Fruit fly (Drosophila melanogaster): ENCODE results near the gene Drsl3.

Gene Drsl3

DNA sequence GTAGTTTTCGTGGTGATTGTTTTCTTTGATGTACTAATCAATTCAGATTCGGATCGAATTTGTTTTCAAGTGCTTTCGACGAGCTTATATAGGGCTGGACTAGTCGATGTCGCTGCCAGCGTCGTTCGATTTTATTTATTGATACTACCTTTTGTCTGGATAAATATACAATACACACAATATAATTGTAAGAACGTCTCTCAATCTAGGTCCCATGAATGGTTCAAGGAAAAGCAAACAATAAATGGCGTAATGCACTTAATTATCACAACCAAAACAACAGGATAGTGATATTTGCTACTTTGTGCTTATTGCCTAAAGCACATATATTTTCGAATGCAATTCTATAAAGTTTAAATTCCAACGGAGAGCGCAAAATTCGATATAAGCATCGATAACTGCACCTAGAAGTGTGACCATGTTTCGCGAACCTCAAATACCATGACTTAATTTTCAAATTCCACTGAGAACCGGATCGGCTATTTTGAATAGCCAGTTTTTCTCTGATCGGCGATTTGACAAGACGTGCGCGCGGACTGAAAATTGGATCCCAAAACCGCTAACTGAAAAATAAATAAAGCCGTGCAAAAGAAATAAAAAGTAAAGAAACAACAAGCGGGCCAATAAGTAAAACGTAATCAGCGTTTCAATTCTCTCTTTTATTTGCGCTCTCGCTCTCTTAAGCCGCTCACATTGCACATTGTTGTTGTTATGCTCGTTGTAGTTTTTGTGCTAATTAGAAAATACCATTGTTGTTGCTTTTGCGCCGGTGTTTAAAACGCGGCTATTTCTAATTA lies 21.8 kb downstream of the Drsl3 start, which contains the start of the genes Drsl6 and kst (continued):
- TF ChIP-seq Fer3 (tag; optimal IDR thresholded peaks at IDR 0.05) (peak; percentile 29), CG6254 (GFP tag; optimal IDR thresholded peaks at IDR 0.05) (no peak), pan (optimal IDR thresholded peaks at IDR 0.05) (no peak), pan (GFP tag; optimal IDR thresholded peaks at IDR 0.05 in 1 of 2, IDR thresholded peaks at IDR 0.05 in 1 of 2) (peak in 1 of 2 experiments; percentile 33), CG12236 (GFP tag; optimal IDR thresholded peaks at IDR 0.05) (no peak), unc-4 (GFP tag; IDR thresholded peaks at IDR 0.05; ENCODE audit: partially characterized antibody) (peak; percentile 50), lov (optimal IDR thresholded peaks at IDR 0.05) (no peak), lov (GFP tag; IDR thresholded peaks at IDR 0.05) (no peak), CG10147 (GFP tag; optimal IDR thresholded peaks at IDR 0.05) (no peak), fd96Cb (tag; optimal IDR thresholded peaks at IDR 0.05) (no peak), gce (GFP tag; IDR thresholded peaks at IDR 0.05) (peak; percentile 37; the same call in 1 of the 3 replicates), CrebB (tag; optimal IDR thresholded peaks at IDR 0.05) (peak; percentile 59), crc (GFP tag; optimal IDR thresholded peaks at IDR 0.05) (no peak), chn (GFP tag; optimal IDR thresholded peaks at IDR 0.05) (no peak), CG16863 (GFP tag; optimal IDR thresholded peaks at IDR 0.05) (peak; percentile 17), CG7271 (tag; optimal IDR thresholded peaks at IDR 0.05) (no peak), Hey (tag; optimal IDR thresholded peaks at IDR 0.05) (no peak), D19B (GFP tag; optimal IDR thresholded peaks at IDR 0.05) (no peak), Tbp (GFP tag; optimal IDR thresholded peaks at IDR 0.05) (no peak), nerfin-2 (GFP tag; IDR thresholded peaks at IDR 0.05; ENCODE audit: partially characterized antibody) (no peak), MBD-R2 (GFP tag; IDR thresholded peaks at IDR 0.05) (no peak; the same call in 1 of the 2 replicates), CG10267 (tag; optimal IDR thresholded peaks at IDR 0.05) (peak; percentile 47), CG10462 (GFP tag; optimal IDR thresholded peaks at IDR 0.05) (no peak), Lim3 (GFP tag; IDR thresholded peaks at IDR 0.05) (no peak), so (GFP tag; IDR thresholded peaks at IDR 0.05) (peak; percentile 15; the same call in 1 of the 3 replicates), pita (GFP tag; optimal IDR thresholded peaks at IDR 0.05) (no peak), otp (GFP tag; IDR thresholded peaks at IDR 0.05) (peak; percentile 67; the same call in 2 of the 3 replicates), Sin3A (optimal IDR thresholded peaks at IDR 0.05) (peak; percentile 16), nom (GFP tag; optimal IDR thresholded peaks at IDR 0.05) (peak; percentile 78), Mad (GFP tag; optimal IDR thresholded peaks at IDR 0.05) (peak; percentile 3), sim (GFP tag; IDR thresholded peaks at IDR 0.05) (no peak), B-H1 (GFP tag; IDR thresholded peaks at IDR 0.05) (no peak), CG13624 (GFP tag; optimal IDR thresholded peaks at IDR 0.05) (peak; percentile 6), hbn (GFP tag; IDR thresholded peaks at IDR 0.05; ENCODE audit: partially characterized antibody) (peak; percentile 47; the same call in 1 of the 2 replicates), CG8924 (tag; optimal IDR thresholded peaks at IDR 0.05) (peak; percentile 39), HLH4C (GFP tag; IDR thresholded peaks at IDR 0.05; ENCODE audit: partially characterized antibody) (peak; percentile 38; the same call in 2 of the 3 replicates), CG4617 (GFP tag; optimal IDR thresholded peaks at IDR 0.05; ENCODE audit: borderline replicate concordance) (no peak), CG2712 (tag; optimal IDR thresholded peaks at IDR 0.05) (peak; percentile 83), wor (GFP tag; IDR thresholded peaks at IDR 0.05) (no peak), CG8290 (GFP tag; optimal IDR thresholded peaks at IDR 0.05) (peak; percentile 41), CG8290 (tag; optimal IDR thresholded peaks at IDR 0.05) (no peak), CG10274 (GFP tag; optimal IDR thresholded peaks at IDR 0.05) (no peak), wek (GFP tag; optimal IDR thresholded peaks at IDR 0.05) (peak; percentile 30), Antp (GFP tag; optimal IDR thresholded peaks at IDR 0.05) (no peak), lilli (GFP tag; optimal IDR thresholded peaks at IDR 0.05) (peak; percentile 16), Fer1 (GFP tag; optimal IDR thresholded peaks at IDR 0.05) (peak; percentile 32), CG3847 (GFP tag; IDR thresholded peaks at IDR 0.05) (peak; percentile 40), CG8281 (tag; optimal IDR thresholded peaks at IDR 0.05) (no peak), Spps (tag; optimal IDR thresholded peaks at IDR 0.05) (no peak), Atf6 (GFP tag; IDR thresholded peaks at IDR 0.05) (peak; percentile 37; the same call in 1 of the 2 replicates)
